Worm (Caenorhabditis elegans) whole organism, L4/young adult: ENCODE data around the gene W02G9.3.

Source experiments
- W03F9.2 ChIP-seq: fragments of 150-350 bp; optimal IDR thresholded peaks from 2 replicates; lab custom pipeline; 2014; ENCODE audit warnings: missing biosample characterization, missing genetic modification characterization
- dao-5 ChIP-seq: sonication (generic microtip); optimal IDR thresholded peaks from 2 replicates; lab custom pipeline; 2016; ENCODE audit warnings: missing genotype, missing genetic modification characterization, moderate library complexity, missing compliant biosample characterization
- him-1 ChIP-seq: sonication (generic microtip); optimal IDR thresholded peaks from 2 replicates; lab custom pipeline; 2016; ENCODE audit warnings: missing genotype, missing genetic modification reagents, missing genetic modification characterization, missing compliant biosample characterization

Gene W02G9.3

DNA sequence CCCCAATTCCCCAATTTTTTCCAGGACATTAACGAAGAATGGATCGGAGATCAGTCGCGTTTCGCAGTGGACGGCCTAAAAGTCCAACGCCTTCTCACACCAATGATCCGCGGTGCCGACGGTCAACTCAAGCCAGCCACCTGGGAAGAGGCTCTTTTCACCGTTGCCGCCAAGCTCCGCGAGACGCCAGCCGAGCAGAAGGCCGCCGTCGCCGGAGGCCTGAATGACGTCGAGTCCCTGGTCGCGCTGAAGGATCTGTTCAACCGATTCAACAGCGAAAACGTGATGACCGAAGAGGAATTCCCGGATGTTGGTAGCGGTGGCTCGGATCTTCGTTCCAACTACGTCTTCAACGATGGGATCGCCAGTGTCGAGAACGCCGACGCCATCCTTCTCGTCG is 30.1 kb downstream of the W02G9.3 start:
- TF ChIP-seq dao-5 (tag; lab: Kevin White, UChicago): no peak
- no peak for TF ChIP-seq him-1 (tag; lab: Kevin White, UChicago)
- no peak for TF ChIP-seq W03F9.2 (tag; lab: Kevin White, UChicago)

DNA sequence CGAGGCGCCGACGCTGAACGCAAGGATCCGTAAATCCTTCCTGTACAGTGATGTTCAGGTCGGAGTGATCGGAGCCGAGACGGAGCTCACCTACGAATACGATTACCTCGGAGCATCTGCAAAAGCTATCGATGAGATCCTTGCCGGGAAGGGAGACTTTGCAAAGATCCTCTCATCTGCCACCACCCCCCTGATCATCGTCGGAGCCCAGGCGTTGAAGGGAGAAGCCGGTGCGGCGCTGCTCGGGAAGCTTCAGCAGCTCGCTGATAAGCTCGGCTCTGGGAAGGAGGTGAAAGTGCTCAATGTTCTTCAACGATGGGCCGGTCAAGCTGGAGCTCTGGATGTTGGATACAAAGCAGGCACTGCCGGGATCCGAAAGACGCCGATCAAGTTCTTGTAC is 30.5 kb downstream of the W02G9.3 start:
- no peak for TF ChIP-seq W03F9.2 (tag; lab: Kevin White, UChicago)
- no peak for TF ChIP-seq dao-5 (tag; lab: Kevin White, UChicago)
- no peak for TF ChIP-seq him-1 (tag; lab: Kevin White, UChicago)

DNA sequence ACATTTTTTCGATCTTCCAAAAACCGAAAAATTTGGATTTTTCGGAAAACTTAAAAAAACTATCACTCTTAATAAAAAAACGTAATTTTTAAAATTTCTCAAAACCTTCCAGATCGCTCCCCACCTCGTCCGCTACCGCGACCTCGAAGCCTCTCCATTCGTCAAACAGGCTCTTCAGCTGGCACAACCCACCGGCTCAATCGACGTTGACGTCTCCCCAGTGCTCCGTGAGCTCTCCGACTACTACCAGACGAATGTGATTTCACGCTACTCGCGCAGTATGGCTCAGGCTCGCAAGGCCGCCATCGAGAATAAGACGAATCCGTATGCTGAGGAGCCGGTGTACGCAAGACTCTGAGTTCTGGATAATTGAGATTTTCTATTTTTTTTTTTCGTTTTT is 33.6 kb downstream of the W02G9.3 start:
- no peak for TF ChIP-seq dao-5 (tag; lab: Kevin White, UChicago)
- TF ChIP-seq him-1 (tag; lab: Kevin White, UChicago): no peak
- no peak for TF ChIP-seq W03F9.2 (tag; lab: Kevin White, UChicago)

DNA sequence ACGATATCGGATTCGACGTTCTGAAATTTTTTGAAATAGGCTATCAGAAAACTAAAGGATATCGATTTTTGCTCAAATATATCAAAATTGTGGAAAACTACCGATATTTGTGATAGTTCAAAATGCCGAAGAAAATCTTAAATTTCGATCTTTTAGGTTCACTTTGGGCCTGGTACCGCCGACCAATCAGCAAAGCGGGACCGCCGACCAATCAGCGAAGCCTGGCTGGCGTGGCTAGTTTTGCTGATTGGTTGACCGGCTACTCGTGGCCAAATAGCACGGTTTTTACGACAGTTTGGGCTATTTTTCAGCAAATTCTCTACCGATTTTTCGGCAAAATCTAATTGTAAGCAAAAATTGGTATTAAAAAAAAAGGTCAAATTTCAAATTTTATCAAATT is 37.4 kb downstream of the W02G9.3 start:
- TF ChIP-seq W03F9.2 (tag; lab: Kevin White, UChicago) (no peak), dao-5 (tag; lab: Kevin White, UChicago) (no peak), him-1 (tag; lab: Kevin White, UChicago) (no peak)

DNA sequence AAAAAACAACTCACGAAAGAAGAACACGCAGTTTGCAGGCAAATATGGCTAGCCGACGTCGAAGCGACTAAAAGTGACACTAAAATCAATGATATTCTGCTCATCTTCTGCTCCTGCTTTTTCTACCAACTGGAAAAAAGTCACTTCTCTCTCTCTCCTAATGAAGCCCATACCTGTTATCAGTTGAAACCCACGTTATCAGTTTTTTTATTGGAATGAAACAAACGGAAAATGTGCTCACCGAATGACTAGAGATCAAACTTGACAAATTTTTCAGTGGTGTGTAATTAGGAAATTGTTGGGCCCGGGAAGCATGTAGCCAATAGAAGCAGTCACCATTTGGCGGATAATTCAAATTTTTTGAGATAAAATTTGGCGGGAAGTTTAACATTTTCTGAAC is 38.6 kb downstream of the W02G9.3 start, which contains the start of gene C24B9.3:
Gene C24B9.3 (minus strand): TSS at position 171 of the 400 bp plus-strand sequence.
- TF ChIP-seq W03F9.2 (tag; lab: Kevin White, UChicago) (no peak), dao-5 (tag; lab: Kevin White, UChicago) (no peak), him-1 (tag; lab: Kevin White, UChicago) (no peak)

DNA sequence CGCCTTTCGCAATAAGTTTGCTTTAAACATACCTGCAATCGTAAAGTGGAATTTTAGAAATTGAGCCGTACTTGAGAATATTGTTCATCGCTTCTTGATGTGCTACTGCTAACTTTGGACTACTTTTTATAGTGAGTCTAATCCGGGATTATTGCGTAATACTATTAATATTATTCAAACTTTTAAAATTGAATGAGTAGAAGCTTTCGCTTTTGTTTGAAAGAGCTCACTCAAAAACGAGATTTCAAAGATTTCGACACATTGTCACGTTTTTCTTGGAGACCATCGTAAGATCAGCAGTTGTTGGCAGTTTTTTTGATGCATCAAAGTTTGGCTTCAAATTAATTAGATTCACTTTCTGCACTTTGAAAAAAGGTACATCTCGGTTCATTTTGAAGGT is 40.7 kb downstream of the W02G9.3 start, which contains the start of gene srt-28:
Gene srt-28 (minus strand): TSS at position 101 of the 400 bp plus-strand sequence.
- no peak for TF ChIP-seq W03F9.2 (tag; lab: Kevin White, UChicago)
- no peak for TF ChIP-seq dao-5 (tag; lab: Kevin White, UChicago)
- TF ChIP-seq him-1 (tag; lab: Kevin White, UChicago): no peak

DNA sequence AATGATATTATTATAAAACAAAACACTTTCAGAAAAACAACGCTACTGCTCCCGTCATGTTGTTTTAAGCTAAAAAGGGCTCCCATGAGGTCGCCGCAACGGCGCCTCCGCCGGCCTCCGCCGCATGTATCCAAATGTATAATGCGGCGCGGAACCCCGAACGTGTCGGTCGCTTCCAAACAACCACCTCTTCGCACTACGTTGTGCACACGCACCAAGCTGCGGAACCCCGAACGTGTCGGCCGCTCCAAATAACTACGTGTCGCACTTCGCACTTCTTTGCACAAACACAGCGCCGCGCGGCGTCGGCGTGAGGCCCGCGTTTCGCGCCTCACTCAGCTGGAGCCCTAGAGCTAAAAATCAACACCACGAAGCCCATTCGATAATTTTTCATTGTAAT is 44.1 kb downstream of the W02G9.3 start:
- TF ChIP-seq him-1 (tag; lab: Kevin White, UChicago) (no peak), W03F9.2 (tag; lab: Kevin White, UChicago) (no peak), dao-5 (tag; lab: Kevin White, UChicago) (no peak)

DNA sequence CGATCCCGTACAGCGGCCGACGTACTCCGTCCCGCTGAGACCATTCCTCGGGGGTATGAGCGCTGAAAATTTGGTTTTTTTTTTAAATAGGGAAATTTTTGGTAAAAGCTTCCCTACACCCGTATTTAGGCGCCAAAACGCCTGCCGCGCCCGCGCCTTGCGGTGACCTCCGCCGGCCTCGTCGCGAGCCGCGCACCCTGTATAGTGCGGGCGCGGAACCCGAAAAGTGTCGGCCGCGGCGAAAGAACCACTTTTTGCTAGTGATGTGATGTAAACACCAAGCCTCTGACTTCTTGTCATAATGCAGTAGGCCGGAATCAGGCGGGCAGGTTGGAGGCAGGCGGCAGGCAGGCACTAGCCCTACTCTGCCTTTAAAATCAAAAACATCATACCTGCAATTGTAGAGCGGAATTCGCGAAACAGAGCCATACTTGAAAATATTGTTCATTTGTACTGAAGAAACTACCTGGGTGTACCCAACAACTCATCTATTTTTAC is 46.0 kb downstream of the W02G9.3 start, which contains the start of gene srt-29:
Gene srt-29 (minus strand): TSS at position 448 of the 498 bp plus-strand sequence.
- TF ChIP-seq dao-5 (tag; lab: Kevin White, UChicago) (no peak), W03F9.2 (tag; lab: Kevin White, UChicago) (no peak), him-1 (tag; lab: Kevin White, UChicago) (no peak)

DNA sequence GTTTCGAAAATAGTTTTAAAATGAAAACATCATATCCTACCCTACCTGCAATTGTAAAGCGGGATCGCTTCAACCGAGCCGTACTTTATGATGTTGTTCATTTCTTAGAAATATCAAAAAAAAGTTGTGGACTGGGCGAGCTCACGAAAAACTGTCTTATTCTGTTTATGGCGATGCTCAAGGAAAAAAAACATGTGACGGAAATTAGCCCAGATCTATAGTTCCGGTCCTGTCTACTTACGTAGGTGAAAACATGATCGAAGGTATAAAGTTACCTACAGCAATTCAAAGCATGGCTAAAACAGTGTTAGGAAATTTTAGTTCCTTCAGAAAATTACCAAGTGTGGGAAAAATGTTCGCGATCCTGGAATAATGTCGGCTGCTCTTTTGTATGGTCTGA is 48.0 kb downstream of the W02G9.3 start, which contains the start of gene srt-27:
Gene srt-27 (minus strand): TSS at position 101 of the 400 bp plus-strand sequence.
- TF ChIP-seq dao-5 (tag; lab: Kevin White, UChicago) (no peak), him-1 (tag; lab: Kevin White, UChicago) (no peak), W03F9.2 (tag; lab: Kevin White, UChicago) (no peak)

DNA sequence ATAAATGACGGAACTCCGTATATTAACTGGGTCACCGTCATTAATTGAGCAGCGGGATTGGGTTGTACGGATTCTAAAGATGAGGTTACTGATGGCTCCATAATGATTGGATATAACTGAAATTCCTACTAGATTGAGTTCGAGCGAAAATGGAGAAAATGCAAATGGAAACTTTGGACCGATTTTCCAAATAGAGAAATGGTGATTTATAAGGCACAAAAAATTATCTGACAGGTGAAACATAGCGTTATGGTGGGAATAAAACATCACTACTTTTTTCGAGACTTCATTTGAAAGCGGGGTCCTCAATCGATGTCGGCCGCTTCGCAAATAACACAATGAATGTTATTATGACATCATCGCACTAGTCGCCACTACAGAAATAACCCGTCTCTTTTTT is 49.8 kb downstream of the W02G9.3 start, which contains the start of gene srg-60:
Gene srg-60 (minus strand): TSS at position 101 of the 400 bp plus-strand sequence.
- no peak for TF ChIP-seq him-1 (tag; lab: Kevin White, UChicago)
- no peak for TF ChIP-seq dao-5 (tag; lab: Kevin White, UChicago)
- no peak for TF ChIP-seq W03F9.2 (tag; lab: Kevin White, UChicago)
